Comparison of ENCODE assay signal across 1 fruit fly cellular context in genomic region chr2L:20326317-20326716, dm6.
TF ChIP-seq lines count a peak whose summit lies in the region.

No protein-coding gene starts in this region.

TF ChIP-seq in whole organism, embryonic, 481 proteins besides CTCF, POLR2A, EP300 and RAD21 (continued from another document and continues in another):
- no peak for TF ChIP-seq Deaf1 (tag; optimal IDR thresholded peaks at IDR 0.05; lab: Kevin White, UChicago)
- TF ChIP-seq Taf1 (GFP tag; IDR thresholded peaks at IDR 0.05; lab: Robert Waterston, UW), result peak; percentile 67
- peak; percentile 42 to 71 for TF ChIP-seq Pdp1 (GFP tag; optimal IDR thresholded peaks at IDR 0.05; lab: Kevin White, UChicago)
- TF ChIP-seq sqz (GFP tag; optimal IDR thresholded peaks at IDR 0.05; lab: Kevin White, UChicago), result no peak
- TF ChIP-seq cas (GFP tag; IDR thresholded peaks at IDR 0.05; lab: Robert Waterston, UW), result no peak
- peak; percentile 55; the same call in 1 of the 2 replicates for TF ChIP-seq CG3847 (GFP tag; IDR thresholded peaks at IDR 0.05; lab: Robert Waterston, UW)
- TF ChIP-seq Ets97D (GFP tag; optimal IDR thresholded peaks at IDR 0.05; lab: Kevin White, UChicago), result peak; percentile 49
- no peak for TF ChIP-seq Stat92E (GFP tag; optimal IDR thresholded peaks at IDR 0.05; lab: Kevin White, UChicago)
- 0 out of 2 replicates have a peak, but pooled peaks have one; percentile 15 for TF ChIP-seq CkIIα-i1 (GFP tag; IDR thresholded peaks at IDR 0.05; lab: Robert Waterston, UW)
- TF ChIP-seq bcd (GFP tag; optimal IDR thresholded peaks at IDR 0.05; lab: Kevin White, UChicago), result peak; percentile 85
- TF ChIP-seq grn (GFP tag; optimal IDR thresholded peaks at IDR 0.05; lab: Kevin White, UChicago), result no peak
- TF ChIP-seq CG18011 (GFP tag; optimal IDR thresholded peaks at IDR 0.05; lab: Kevin White, UChicago), result no peak
- peak; percentile 56; the same call in 1 of the 3 replicates for TF ChIP-seq jigr1 (GFP tag; IDR thresholded peaks at IDR 0.05; lab: Robert Waterston, UW)
- TF ChIP-seq hbn (GFP tag; IDR thresholded peaks at IDR 0.05; lab: Robert Waterston, UW; ENCODE audit: partially characterized antibody), result no peak
- TF ChIP-seq HLH54F (GFP tag; optimal IDR thresholded peaks at IDR 0.05; lab: Kevin White, UChicago), result peak; percentile 27
- TF ChIP-seq cwo (GFP tag; optimal IDR thresholded peaks at IDR 0.05; lab: Kevin White, UChicago), result peak; percentile 76
- TF ChIP-seq CG12236 (GFP tag; optimal IDR thresholded peaks at IDR 0.05; lab: Kevin White, UChicago), result peak; percentile 54
- TF ChIP-seq dmrt99B (tag; optimal IDR thresholded peaks at IDR 0.05; lab: Kevin White, UChicago), result peak; percentile 82
- TF ChIP-seq CG11398 (GFP tag; optimal IDR thresholded peaks at IDR 0.05; lab: Kevin White, UChicago), result no peak
- peak; percentile 76 for TF ChIP-seq Spps (tag; optimal IDR thresholded peaks at IDR 0.05; lab: Kevin White, UChicago)
- TF ChIP-seq caup (GFP tag; optimal IDR thresholded peaks at IDR 0.05; lab: Kevin White, UChicago; ENCODE audit: severe bottlenecking), result peak; percentile 19
- TF ChIP-seq Hr39 (optimal IDR thresholded peaks at IDR 0.05; lab: Kevin White, UChicago), result no peak
- peak; percentile 6 for TF ChIP-seq CG3163 (GFP tag; optimal IDR thresholded peaks at IDR 0.05; lab: Kevin White, UChicago)
- peak; percentile 13 for TF ChIP-seq CG12942 (GFP tag; optimal IDR thresholded peaks at IDR 0.05; lab: Kevin White, UChicago)
- TF ChIP-seq hth (optimal IDR thresholded peaks at IDR 0.05; lab: Kevin White, UChicago), result no peak
- TF ChIP-seq Aef1 (GFP tag; IDR thresholded peaks at IDR 0.05; lab: Robert Waterston, UW), result peak; percentile 54; the same call in 1 of the 3 replicates
- no peak for TF ChIP-seq mirr (GFP tag; optimal IDR thresholded peaks at IDR 0.05; lab: Kevin White, UChicago)
- TF ChIP-seq Sin3A (optimal IDR thresholded peaks at IDR 0.05; lab: Kevin White, UChicago), result no peak
- TF ChIP-seq stc (GFP tag; IDR thresholded peaks at IDR 0.05; lab: Robert Waterston, UW), result peak; percentile 88
- TF ChIP-seq pita (GFP tag; optimal IDR thresholded peaks at IDR 0.05; lab: Kevin White, UChicago), result no peak
- TF ChIP-seq CG30403 (GFP tag; optimal IDR thresholded peaks at IDR 0.05; lab: Kevin White, UChicago), result peak; percentile 58
- TF ChIP-seq CG10959 (GFP tag; IDR thresholded peaks at IDR 0.05; lab: Robert Waterston, UW), result peak; percentile 90
- TF ChIP-seq bigmax (GFP tag; optimal IDR thresholded peaks at IDR 0.05; lab: Kevin White, UChicago), result no peak
- peak; percentile 68 for TF ChIP-seq CG11085 (GFP tag; IDR thresholded peaks at IDR 0.05; lab: Robert Waterston, UW)
- TF ChIP-seq ara (GFP tag; IDR thresholded peaks at IDR 0.05; lab: Robert Waterston, UW), result peak; percentile 94
- TF ChIP-seq Myb (GFP tag; optimal IDR thresholded peaks at IDR 0.05; lab: Kevin White, UChicago), result peak; percentile 44
- TF ChIP-seq CG15479 (GFP tag; optimal IDR thresholded peaks at IDR 0.05; lab: Kevin White, UChicago), result no peak
- TF ChIP-seq ci (GFP tag; IDR thresholded peaks at IDR 0.05; lab: Robert Waterston, UW), result peak; percentile 76; the same call in 2 of the 3 replicates
- TF ChIP-seq so (GFP tag; IDR thresholded peaks at IDR 0.05; lab: Robert Waterston, UW), result 0 out of 3 replicates have a peak, but pooled peaks have one; percentile 49
- TF ChIP-seq trem (tag; optimal IDR thresholded peaks at IDR 0.05; lab: Kevin White, UChicago), result peak; percentile 76
- TF ChIP-seq CG7786 (GFP tag; optimal IDR thresholded peaks at IDR 0.05; lab: Kevin White, UChicago), result peak; percentile 39
- TF ChIP-seq CG8924 (tag; optimal IDR thresholded peaks at IDR 0.05; lab: Kevin White, UChicago), result peak; percentile 46
- no peak for TF ChIP-seq amos (GFP tag; IDR thresholded peaks at IDR 0.05; lab: Robert Waterston, UW; ENCODE audit: partially characterized antibody)
- no peak for TF ChIP-seq bowl (GFP tag; IDR thresholded peaks at IDR 0.05; lab: Robert Waterston, UW)
- TF ChIP-seq MBD-R2 (GFP tag; IDR thresholded peaks at IDR 0.05; lab: Robert Waterston, UW), result no peak
- peak; percentile 53 for TF ChIP-seq CG7271 (tag; optimal IDR thresholded peaks at IDR 0.05; lab: Kevin White, UChicago)
- TF ChIP-seq emc (GFP tag; optimal IDR thresholded peaks at IDR 0.05; lab: Kevin White, UChicago), result peak; percentile 54
- TF ChIP-seq cad (GFP tag; optimal IDR thresholded peaks at IDR 0.05; lab: Kevin White, UChicago), result no peak
- TF ChIP-seq NfI (GFP tag; optimal IDR thresholded peaks at IDR 0.05; lab: Kevin White, UChicago), result peak; percentile 35
- TF ChIP-seq CG9876 (GFP tag; optimal IDR thresholded peaks at IDR 0.05; lab: Kevin White, UChicago), result peak; percentile 45
- TF ChIP-seq knrl (GFP tag; IDR thresholded peaks at IDR 0.05; lab: Robert Waterston, UW; ENCODE audit: partially characterized antibody), result no peak
- TF ChIP-seq CG18476 (GFP tag; optimal IDR thresholded peaks at IDR 0.05; lab: Kevin White, UChicago), result peak; percentile 73
- TF ChIP-seq wek (GFP tag; optimal IDR thresholded peaks at IDR 0.05; lab: Kevin White, UChicago), result no peak
- no peak for TF ChIP-seq Doc2 (GFP tag; IDR thresholded peaks at IDR 0.05; lab: Robert Waterston, UW)
- peak; percentile 63 for TF ChIP-seq CG31388 (GFP tag; optimal IDR thresholded peaks at IDR 0.05; lab: Kevin White, UChicago)
- peak; percentile 60 for TF ChIP-seq HLH3B (GFP tag; IDR thresholded peaks at IDR 0.05; lab: Robert Waterston, UW)
- TF ChIP-seq CG13123 (GFP tag; optimal IDR thresholded peaks at IDR 0.05; lab: Kevin White, UChicago), result peak; percentile 23
- TF ChIP-seq D (optimal IDR thresholded peaks at IDR 0.05; lab: Kevin White, UChicago), result no peak
- TF ChIP-seq D (GFP tag; optimal IDR thresholded peaks at IDR 0.05; lab: Kevin White, UChicago), result peak; percentile 71
- TF ChIP-seq bbx (GFP tag; IDR thresholded peaks at IDR 0.05; lab: Robert Waterston, UW; ENCODE audit: partially characterized antibody), result no peak
- TF ChIP-seq Bdp1 (GFP tag; optimal IDR thresholded peaks at IDR 0.05; lab: Kevin White, UChicago), result no peak
- TF ChIP-seq crc (GFP tag; optimal IDR thresholded peaks at IDR 0.05; lab: Kevin White, UChicago), result peak; percentile 65
- TF ChIP-seq BEAF-32 (GFP tag; optimal IDR thresholded peaks at IDR 0.05; lab: Kevin White, UChicago), result no peak
- peak; percentile 39 for TF ChIP-seq CG8290 (GFP tag; optimal IDR thresholded peaks at IDR 0.05; lab: Kevin White, UChicago)
- TF ChIP-seq CG8290 (tag; optimal IDR thresholded peaks at IDR 0.05; lab: Kevin White, UChicago), result no peak
- peak; percentile 33 for TF ChIP-seq NC2β (GFP tag; optimal IDR thresholded peaks at IDR 0.05; lab: Kevin White, UChicago)
- TF ChIP-seq CG16813 (GFP tag; IDR thresholded peaks at IDR 0.05; lab: Robert Waterston, UW; ENCODE audit: partially characterized antibody), result peak; percentile 31; the same call in 1 of the 3 replicates
- TF ChIP-seq TFAM (GFP tag; optimal IDR thresholded peaks at IDR 0.05; lab: Kevin White, UChicago), result peak; percentile 24
- 0 out of 3 replicates have a peak, but pooled peaks have one; percentile 29 for TF ChIP-seq sr (GFP tag; IDR thresholded peaks at IDR 0.05; lab: Robert Waterston, UW)
- peak; percentile 8 for TF ChIP-seq CG9437 (GFP tag; optimal IDR thresholded peaks at IDR 0.05; lab: Kevin White, UChicago)
- TF ChIP-seq en (GFP tag; optimal IDR thresholded peaks at IDR 0.05; lab: Kevin White, UChicago), result no peak
- peak; percentile 36 for TF ChIP-seq CG15011 (GFP tag; optimal IDR thresholded peaks at IDR 0.05; lab: Kevin White, UChicago)
- TF ChIP-seq CG4854 (GFP tag; optimal IDR thresholded peaks at IDR 0.05; lab: Kevin White, UChicago), result peak; percentile 64
- TF ChIP-seq B-H1 (GFP tag; IDR thresholded peaks at IDR 0.05; lab: Robert Waterston, UW), result peak; percentile 84
- no peak for TF ChIP-seq CG34376 (GFP tag; optimal IDR thresholded peaks at IDR 0.05; lab: Kevin White, UChicago)
- TF ChIP-seq z (GFP tag; IDR thresholded peaks at IDR 0.05; lab: Robert Waterston, UW), result 0 out of 3 replicates have a peak, but pooled peaks have one; percentile 32
- peak; percentile 52 for TF ChIP-seq CG15696 (tag; optimal IDR thresholded peaks at IDR 0.05; lab: Kevin White, UChicago)
- TF ChIP-seq CG12299 (tag; optimal IDR thresholded peaks at IDR 0.05; lab: Kevin White, UChicago), result no peak
- TF ChIP-seq seq (GFP tag; IDR thresholded peaks at IDR 0.05; lab: Robert Waterston, UW), result peak; percentile 41; the same call in 1 of the 2 replicates
- TF ChIP-seq Nf-YA (GFP tag; IDR thresholded peaks at IDR 0.05; lab: Robert Waterston, UW), result 0 out of 2 replicates have a peak, but pooled peaks have one; percentile 45
- TF ChIP-seq otp (GFP tag; IDR thresholded peaks at IDR 0.05; lab: Robert Waterston, UW), result peak; percentile 44; the same call in 1 of the 3 replicates
- TF ChIP-seq CG6254 (GFP tag; optimal IDR thresholded peaks at IDR 0.05; lab: Kevin White, UChicago), result peak; percentile 81
- peak; percentile 26 for TF ChIP-seq Vsx1 (GFP tag; optimal IDR thresholded peaks at IDR 0.05; lab: Kevin White, UChicago)
- TF ChIP-seq HHEX (GFP tag; optimal IDR thresholded peaks at IDR 0.05; lab: Kevin White, UChicago), result peak; percentile 71
- peak; percentile 39 for TF ChIP-seq D19B (GFP tag; optimal IDR thresholded peaks at IDR 0.05; lab: Kevin White, UChicago)
- peak; percentile 58 for TF ChIP-seq ems (GFP tag; optimal IDR thresholded peaks at IDR 0.05; lab: Kevin White, UChicago)
- TF ChIP-seq E2f2 (GFP tag; IDR thresholded peaks at IDR 0.05; lab: Robert Waterston, UW), result 0 out of 2 replicates have a peak, but pooled peaks have one; percentile 8
- TF ChIP-seq tgo (GFP tag; IDR thresholded peaks at IDR 0.05; lab: Robert Waterston, UW), result peak; percentile 54
- TF ChIP-seq CG17802 (tag; optimal IDR thresholded peaks at IDR 0.05; lab: Kevin White, UChicago), result peak; percentile 46
- peak; percentile 86 for TF ChIP-seq Rx (GFP tag; IDR thresholded peaks at IDR 0.05; lab: Robert Waterston, UW)
- peak; percentile 17 for TF ChIP-seq CG17186 (GFP tag; optimal IDR thresholded peaks at IDR 0.05; lab: Kevin White, UChicago)
- no peak for TF ChIP-seq zfh2 (GFP tag; optimal IDR thresholded peaks at IDR 0.05; lab: Kevin White, UChicago)
- peak; percentile 22 for TF ChIP-seq CG1602 (GFP tag; optimal IDR thresholded peaks at IDR 0.05; lab: Kevin White, UChicago)
- TF ChIP-seq CG6791 (GFP tag; IDR thresholded peaks at IDR 0.05; lab: Robert Waterston, UW; ENCODE audit: partially characterized antibody), result no peak
- TF ChIP-seq Sry-δ (GFP tag; optimal IDR thresholded peaks at IDR 0.05; lab: Kevin White, UChicago), result peak; percentile 46
- TF ChIP-seq Lim3 (GFP tag; IDR thresholded peaks at IDR 0.05; lab: Robert Waterston, UW), result no peak
- TF ChIP-seq CG11560 (tag; IDR thresholded peaks at IDR 0.05; lab: Robert Waterston, UW), result peak; percentile 50; the same call in 1 of the 3 replicates
- TF ChIP-seq Poxn (GFP tag; IDR thresholded peaks at IDR 0.05; lab: Robert Waterston, UW), result no peak
- TF ChIP-seq CG4820 (GFP tag; optimal IDR thresholded peaks at IDR 0.05; lab: Kevin White, UChicago), result peak; percentile 89
- TF ChIP-seq CG14860 (GFP tag; IDR thresholded peaks at IDR 0.05; lab: Robert Waterston, UW; ENCODE audit: partially characterized antibody), result no peak
- no peak for TF ChIP-seq pan (optimal IDR thresholded peaks at IDR 0.05; lab: Kevin White, UChicago)
- TF ChIP-seq pan (GFP tag; optimal IDR thresholded peaks at IDR 0.05 in 1 of 2, IDR thresholded peaks at IDR 0.05 in 1 of 2), result peak in 1 of 2 experiments; percentile 91
- TF ChIP-seq disco-r (GFP tag; optimal IDR thresholded peaks at IDR 0.05; lab: Kevin White, UChicago), result no peak
- peak; percentile 39 for TF ChIP-seq Mes4 (GFP tag; optimal IDR thresholded peaks at IDR 0.05; lab: Kevin White, UChicago)
- peak; percentile 85 for TF ChIP-seq CG14441 (GFP tag; IDR thresholded peaks at IDR 0.05; lab: Robert Waterston, UW)
- peak; percentile 87 for TF ChIP-seq CG17361 (GFP tag; IDR thresholded peaks at IDR 0.05; lab: Robert Waterston, UW)
- no peak for TF ChIP-seq CG10431 (GFP tag; optimal IDR thresholded peaks at IDR 0.05; lab: Kevin White, UChicago)
- peak; percentile 63 for TF ChIP-seq org-1 (GFP tag; optimal IDR thresholded peaks at IDR 0.05; lab: Kevin White, UChicago)
- TF ChIP-seq crp (GFP tag; optimal IDR thresholded peaks at IDR 0.05; lab: Kevin White, UChicago), result no peak
- no peak for TF ChIP-seq CG12744 (GFP tag; optimal IDR thresholded peaks at IDR 0.05; lab: Kevin White, UChicago)
- TF ChIP-seq Chrac-16 (GFP tag; optimal IDR thresholded peaks at IDR 0.05; lab: Kevin White, UChicago), result peak; percentile 48
- peak; percentile 86 for TF ChIP-seq lmd (GFP tag; IDR thresholded peaks at IDR 0.05; lab: Robert Waterston, UW)
- TF ChIP-seq CG13296 (GFP tag; optimal IDR thresholded peaks at IDR 0.05; lab: Kevin White, UChicago), result peak; percentile 42
- peak; percentile 64 for TF ChIP-seq Abd-B (GFP tag; optimal IDR thresholded peaks at IDR 0.05; lab: Kevin White, UChicago)
- TF ChIP-seq Adf1 (GFP tag; IDR thresholded peaks at IDR 0.05; lab: Robert Waterston, UW), result no peak
- TF ChIP-seq CG4730 (GFP tag; IDR thresholded peaks at IDR 0.05; lab: Robert Waterston, UW), result peak; percentile 83
- peak; percentile 60 for TF ChIP-seq CG10654 (GFP tag; optimal IDR thresholded peaks at IDR 0.05; lab: Kevin White, UChicago)
- peak; percentile 34 for TF ChIP-seq CG7928 (GFP tag; optimal IDR thresholded peaks at IDR 0.05; lab: Kevin White, UChicago)
- TF ChIP-seq chm (GFP tag; IDR thresholded peaks at IDR 0.05; lab: Robert Waterston, UW), result 0 out of 2 replicates have a peak, but pooled peaks have one; percentile 59
- TF ChIP-seq hkb (optimal IDR thresholded peaks at IDR 0.05; lab: Kevin White, UChicago), result no peak
- TF ChIP-seq hkb (GFP tag; IDR thresholded peaks at IDR 0.05; lab: Robert Waterston, UW), result peak; percentile 66; the same call in 1 of the 2 replicates
- TF ChIP-seq h (optimal IDR thresholded peaks at IDR 0.05; lab: Kevin White, UChicago), result no peak
- TF ChIP-seq lilli (GFP tag; optimal IDR thresholded peaks at IDR 0.05; lab: Kevin White, UChicago), result peak; percentile 54
- TF ChIP-seq Atf3 (GFP tag; optimal IDR thresholded peaks at IDR 0.05; lab: Kevin White, UChicago), result peak; percentile 27
- TF ChIP-seq Scr (GFP tag; IDR thresholded peaks at IDR 0.05; lab: Robert Waterston, UW; ENCODE audit: partially characterized antibody), result no peak; the same call in 1 of the 2 replicates
- peak; percentile 67 for TF ChIP-seq Sox102F (GFP tag; optimal IDR thresholded peaks at IDR 0.05; lab: Kevin White, UChicago)
- TF ChIP-seq pfk (GFP tag; optimal IDR thresholded peaks at IDR 0.05; lab: Kevin White, UChicago), result no peak
- TF ChIP-seq CHES-1-like (GFP tag; optimal IDR thresholded peaks at IDR 0.05; lab: Kevin White, UChicago), result no peak
- peak; percentile 61 for TF ChIP-seq CG4360 (GFP tag; IDR thresholded peaks at IDR 0.05; lab: Robert Waterston, UW)
